Fruit fly (Drosophila melanogaster) whole organism, embryonic: Measurements from ENCODE around the gene CG5909.
A peak's percentile ranks its signal among the peaks of the same experiment; 100 is the strongest.

Source experiments
- Atf-2 ChIP-seq: fragments of 200-800 bp; sonication (Bioruptor generic); optimal IDR thresholded peaks from 2 replicates; lab custom pipeline; 2016; ENCODE audit warnings: missing biosample characterization, missing genetic modification characterization
- CG12104 ChIP-seq: fragments of 200-800 bp; sonication (Bioruptor generic); optimal IDR thresholded peaks from 3 replicates; lab custom pipeline; 2016; ENCODE audit warnings: missing biosample characterization, missing genetic modification characterization
- CG12299 ChIP-seq: fragments of 200-800 bp; sonication (Bioruptor generic); optimal IDR thresholded peaks from 2 replicates; lab custom pipeline; 2018; ENCODE audit warnings: missing biosample characterization, mild to moderate bottlenecking, missing genetic modification characterization
- CG13287 ChIP-seq: fragments of 200-800 bp; sonication (Bioruptor generic); IDR thresholded peaks from 2 replicates; pipeline ENCODE4 v1.3.6; 2022; ENCODE audit warnings: missing biosample characterization, missing genetic modification characterization; ENCODE audit not compliant: partially characterized antibody
- CG13296 ChIP-seq: fragments of 200-800 bp; sonication (Bioruptor generic); optimal IDR thresholded peaks from 3 replicates; lab custom pipeline; 2018; ENCODE audit warnings: missing biosample characterization, mild to moderate bottlenecking, missing genetic modification characterization
- CG1529 ChIP-seq: fragments of 200-800 bp; sonication (Bioruptor generic); optimal IDR thresholded peaks from 3 replicates; lab custom pipeline; 2018; ENCODE audit warnings: missing biosample characterization, missing genetic modification characterization
- CG16813 ChIP-seq: fragments of 200-800 bp; sonication (Bioruptor generic); IDR thresholded peaks from 3 replicates; pipeline ENCODE4 v1.3.6; 2022; ENCODE audit warnings: missing biosample characterization, missing genetic modification characterization; ENCODE audit not compliant: partially characterized antibody
- CG18619 ChIP-seq: fragments of 200-800 bp; sonication (Bioruptor generic); optimal IDR thresholded peaks from 3 replicates; lab custom pipeline; 2017; ENCODE audit warnings: missing biosample characterization, mild to moderate bottlenecking, missing genetic modification characterization
- CG2120 ChIP-seq: fragments of 200-800 bp; sonication (Bioruptor generic); optimal IDR thresholded peaks from 3 replicates; lab custom pipeline; 2016; ENCODE audit warnings: missing biosample characterization, missing genetic modification characterization
- CG31441 ChIP-seq: fragments of 200-800 bp; sonication (Bioruptor generic); IDR thresholded peaks from 2 replicates; pipeline ENCODE4 v1.3.6; 2022; ENCODE audit warnings: missing biosample characterization, missing genetic modification characterization
- CG32772 ChIP-seq: fragments of 200-800 bp; sonication (Bioruptor generic); IDR thresholded peaks from 2 replicates; pipeline ENCODE4 v1.3.6; 2022; ENCODE audit warnings: missing biosample characterization, missing genetic modification characterization
- CG3726 ChIP-seq: fragments of 200-800 bp; sonication (Bioruptor generic); IDR thresholded peaks from 3 replicates; pipeline ENCODE4, ENCODE4 v1.3.6; 2022; ENCODE audit warnings: missing biosample characterization, missing genetic modification characterization
- CG43689 ChIP-seq: fragments of 200-800 bp; sonication (Bioruptor generic); IDR thresholded peaks from 2 replicates; pipeline ENCODE4 v1.3.6; 2022; ENCODE audit warnings: missing biosample characterization, missing genetic modification characterization
- CG5245 ChIP-seq: fragments of 200-800 bp; sonication (Bioruptor generic); optimal IDR thresholded peaks from 3 replicates; lab custom pipeline; 2016; ENCODE audit warnings: missing biosample characterization, missing genetic modification characterization
- CG8290 ChIP-seq, 3 experiments: fragments of 200-800 bp; sonication (Bioruptor generic); optimal IDR thresholded peaks; 2 replicates each; lab custom pipeline; 2016 to 2019; ENCODE audit warnings: missing biosample characterization in 3 of 3, missing genetic modification characterization in 3 of 3, mild to moderate bottlenecking in 2 of 3, moderate library complexity in 1 of 3
- CG9727 ChIP-seq: fragments of 200-800 bp; sonication (Bioruptor generic); optimal IDR thresholded peaks from 3 replicates; lab custom pipeline; 2017; ENCODE audit warnings: missing biosample characterization, mild to moderate bottlenecking, missing genetic modification characterization
- CrebB ChIP-seq: fragments of 200-800 bp; sonication (Bioruptor generic); optimal IDR thresholded peaks from 3 replicates; lab custom pipeline; 2018; ENCODE audit warnings: missing biosample characterization, mild to moderate bottlenecking, missing genetic modification characterization
- D19A ChIP-seq: fragments of 200-800 bp; optimal IDR thresholded peaks from 3 replicates; lab custom pipeline; 2019; ENCODE audit warnings: missing biosample characterization, mild to moderate bottlenecking, missing genetic modification characterization, moderate library complexity
- Dref ChIP-seq: fragments of 200-800 bp; sonication (Bioruptor generic); IDR thresholded peaks from 2 replicates; pipeline ENCODE4 v1.3.6; 2022; ENCODE audit warnings: missing biosample characterization, missing genetic modification characterization
- Gug ChIP-seq: fragments of 200-800 bp; sonication (Bioruptor generic); IDR thresholded peaks from 4 replicates; pipeline ENCODE4 v1.3.6; 2022; ENCODE audit warnings: missing biosample characterization, missing genetic modification characterization
- H15 ChIP-seq: fragments of 200-800 bp; sonication (Bioruptor generic); IDR thresholded peaks from 3 replicates; pipeline ENCODE4 v1.3.6; 2022; ENCODE audit warnings: missing biosample characterization, missing genetic modification characterization
- HmgD ChIP-seq: fragments of 200-800 bp; sonication (Bioruptor generic); optimal IDR thresholded peaks from 3 replicates; lab custom pipeline; 2016; ENCODE audit warnings: missing biosample characterization, missing genetic modification characterization
- Hr78 ChIP-seq, 2 experiments: fragments of 200-800 bp in 1 of 2; fragments of >200 bp in 1 of 2; sonication (Bioruptor generic) in 1 of 2; optimal IDR thresholded peaks; 2 replicates each; lab custom pipeline; 2017 to 2019; ENCODE audit warnings: missing biosample characterization in 2 of 2, missing genetic modification characterization in 2 of 2, mild to moderate bottlenecking in 1 of 2, moderate library complexity in 1 of 2
- Hsf ChIP-seq: fragments of 200-800 bp; sonication (Bioruptor generic); optimal IDR thresholded peaks from 3 replicates; lab custom pipeline; 2016; ENCODE audit warnings: missing biosample characterization, missing genetic modification characterization
- Med ChIP-seq: fragments of 200-800 bp; sonication (Bioruptor generic); peaks from one replicate; lab custom pipeline; 2016; ENCODE audit warnings: missing biosample characterization, missing genetic modification characterization, mild to moderate bottlenecking, inconsistent platforms, moderate library complexity
- NfI ChIP-seq: fragments of 200-800 bp; sonication (Bioruptor generic); optimal IDR thresholded peaks from 3 replicates; lab custom pipeline; 2018; ENCODE audit warnings: missing biosample characterization, mild to moderate bottlenecking, missing genetic modification characterization, moderate library complexity
- Poxn ChIP-seq: fragments of 200-800 bp; sonication (Bioruptor generic); IDR thresholded peaks from 2 replicates; pipeline ENCODE4 v1.3.6; 2022; ENCODE audit warnings: missing biosample characterization, missing genetic modification characterization
- Ptx1 ChIP-seq: fragments of 200-800 bp; sonication (Bioruptor generic); IDR thresholded peaks from 2 replicates; pipeline ENCODE4 v1.3.6; 2022; ENCODE audit warnings: missing biosample characterization, missing genetic modification characterization
- Side ChIP-seq: fragments of 200-800 bp; sonication (Bioruptor generic); optimal IDR thresholded peaks from 2 replicates; lab custom pipeline; 2016; ENCODE audit warnings: missing biosample characterization, missing genetic modification characterization
- Taf1 ChIP-seq: fragments of 200-800 bp; sonication (Bioruptor generic); IDR thresholded peaks from 2 replicates; pipeline ENCODE4 v1.3.6; 2022; ENCODE audit warnings: missing biosample characterization, missing genetic modification characterization
- az2 ChIP-seq: fragments of 200-800 bp; sonication (Bioruptor generic); optimal IDR thresholded peaks from 3 replicates; lab custom pipeline; 2016; ENCODE audit warnings: missing biosample characterization, missing genetic modification characterization
- caup ChIP-seq: fragments of 200-800 bp; sonication (Bioruptor generic); optimal IDR thresholded peaks from 3 replicates; lab custom pipeline; 2017; ENCODE audit warnings: missing biosample characterization, mild to moderate bottlenecking, missing genetic modification characterization, moderate library complexity; ENCODE audit not compliant: severe bottlenecking
- crp ChIP-seq, 2 experiments: fragments of 200-800 bp; sonication (Bioruptor generic); optimal IDR thresholded peaks; 2 replicates in 1 of 2; 3 replicates in 1 of 2; lab custom pipeline; 2017; ENCODE audit warnings: missing biosample characterization in 2 of 2, missing genetic modification characterization in 2 of 2, mild to moderate bottlenecking in 1 of 2, moderate library complexity in 1 of 2
- gce ChIP-seq: fragments of 200-800 bp; sonication (Bioruptor generic); IDR thresholded peaks from 3 replicates; pipeline ENCODE4 v1.3.6; 2022; ENCODE audit warnings: missing biosample characterization, missing genetic modification characterization
- gcm ChIP-seq: fragments of 200-800 bp; sonication (Bioruptor generic); optimal IDR thresholded peaks from 2 replicates; lab custom pipeline; 2019; ENCODE audit warnings: missing biosample characterization, mild to moderate bottlenecking, missing genetic modification characterization, moderate library complexity
- gem ChIP-seq: fragments of 200-800 bp; sonication (Bioruptor generic); optimal IDR thresholded peaks from 2 replicates; lab custom pipeline; 2019; ENCODE audit warnings: missing biosample characterization, mild to moderate bottlenecking, missing genetic modification characterization, moderate library complexity
- gfzf ChIP-seq: fragments of 200-800 bp; sonication (Bioruptor generic); optimal IDR thresholded peaks from 2 replicates; lab custom pipeline; 2016; ENCODE audit warnings: missing biosample characterization, mild to moderate bottlenecking, missing genetic modification characterization, moderate library complexity
- h ChIP-seq: fragments of >200 bp; optimal IDR thresholded peaks from 2 replicates; lab custom pipeline; 2017
- nerfin-1 ChIP-seq: fragments of 200-800 bp; sonication (Bioruptor generic); optimal IDR thresholded peaks from 3 replicates; lab custom pipeline; 2019; ENCODE audit warnings: missing biosample characterization, mild to moderate bottlenecking, missing genetic modification characterization, moderate library complexity
- nom ChIP-seq: fragments of 200-800 bp; sonication (Bioruptor generic); optimal IDR thresholded peaks from 2 replicates; lab custom pipeline; 2017; ENCODE audit warnings: missing biosample characterization, missing genetic modification characterization, mild to moderate bottlenecking, moderate library complexity, missing genetic modification reagents
- oc ChIP-seq: fragments of 200-800 bp; sonication (Bioruptor generic); optimal IDR thresholded peaks from 2 replicates; lab custom pipeline; 2018; ENCODE audit warnings: missing biosample characterization, mild to moderate bottlenecking, missing genetic modification characterization, moderate library complexity
- psq ChIP-seq: fragments of 200-800 bp; sonication (Bioruptor generic); optimal IDR thresholded peaks from 2 replicates; lab custom pipeline; 2017; ENCODE audit warnings: missing biosample characterization, missing genetic modification characterization
- pum ChIP-seq: fragments of 200-800 bp; sonication (Bioruptor generic); optimal IDR thresholded peaks from 2 replicates; lab custom pipeline; 2016; ENCODE audit warnings: missing biosample characterization, missing genetic modification characterization
- pzg ChIP-seq: fragments of 200-800 bp; sonication (Bioruptor generic); optimal IDR thresholded peaks from 3 replicates; lab custom pipeline; 2018; ENCODE audit warnings: missing biosample characterization, mild to moderate bottlenecking, missing genetic modification characterization, moderate library complexity
- sr ChIP-seq: fragments of 200-800 bp; sonication (Bioruptor generic); IDR thresholded peaks from 3 replicates; pipeline ENCODE4 v1.3.6; 2022; ENCODE audit warnings: missing biosample characterization, missing genetic modification characterization
- trh ChIP-seq: fragments of 200-800 bp; sonication (Bioruptor generic); optimal IDR thresholded peaks from 2 replicates; lab custom pipeline; 2016; ENCODE audit warnings: missing biosample characterization, missing genetic modification characterization
- vnd ChIP-seq: fragments of 200-800 bp; sonication (Bioruptor generic); IDR thresholded peaks from 3 replicates; pipeline ENCODE4 v1.3.6; 2022; ENCODE audit warnings: missing biosample characterization, missing genetic modification characterization; ENCODE audit not compliant: partially characterized antibody
- zfh1 ChIP-seq: fragments of 200-800 bp; sonication (Bioruptor generic); IDR thresholded peaks from 3 replicates; pipeline ENCODE4 v1.3.6; 2022; ENCODE audit warnings: missing biosample characterization, missing genetic modification characterization

The CG5909 gene

dm6 chr3R:27135692-27136641, 25.0 kb upstream of the CG5909 start (continued):
- TF ChIP-seq CG3726 (GFP tag; lab: Robert Waterston, UW), result no peak
- peak; percentile 35 for TF ChIP-seq az2 (GFP tag; lab: Kevin White, UChicago)
- peak; percentile 47 for TF ChIP-seq pum (GFP tag; lab: Kevin White, UChicago)
- peak; percentile 74 for TF ChIP-seq gem (tag; lab: Kevin White, UChicago)
- TF ChIP-seq CrebB (tag; lab: Kevin White, UChicago), result peak; percentile 76
- peak in 1 of 2 experiments; percentile 55 for TF ChIP-seq Hr78 (GFP tag; optimal IDR thresholded peaks at IDR 0.05; lab: Kevin White, UChicago)
- peak; percentile 52 for TF ChIP-seq Ptx1 (GFP tag; lab: Robert Waterston, UW)
- no peak for TF ChIP-seq H15 (GFP tag; lab: Robert Waterston, UW)
- no peak for TF ChIP-seq h (lab: Kevin White, UChicago)
- TF ChIP-seq Atf-2 (GFP tag; lab: Kevin White, UChicago), result peak; percentile 58
- peak; percentile 28 for TF ChIP-seq NfI (GFP tag; lab: Kevin White, UChicago)
- TF ChIP-seq Side, result peak; percentile 68
- peak; percentile 56 for TF ChIP-seq nerfin-1 (tag; lab: Kevin White, UChicago)
- peak; percentile 84 for TF ChIP-seq zfh1
- peak; percentile 51 for TF ChIP-seq CG13296
- peak; percentile 53 for TF ChIP-seq CG5245 (GFP tag; lab: Kevin White, UChicago)
- TF ChIP-seq CG8290 (GFP tag; optimal IDR thresholded peaks at IDR 0.05; lab: Kevin White, UChicago), result peak; percentile 75
- peak; percentile 61 to 65 for TF ChIP-seq CG8290 (tag; optimal IDR thresholded peaks at IDR 0.05; lab: Kevin White, UChicago)
- TF ChIP-seq CG1529, result peak; percentile 78
- TF ChIP-seq nom (GFP tag; lab: Kevin White, UChicago), result peak; percentile 59
- peak; percentile 51 for TF ChIP-seq CG12299
- TF ChIP-seq crp (GFP tag; optimal IDR thresholded peaks at IDR 0.05; lab: Kevin White, UChicago), result peak in 1 of 2 experiments; percentile 9
- peak; percentile 69 for TF ChIP-seq D19A
- TF ChIP-seq sr, result 0 out of 3 replicates have a peak, but pooled peaks have one; percentile 34
- no peak for TF ChIP-seq Poxn
- TF ChIP-seq psq (GFP tag; lab: Kevin White, UChicago), result peak; percentile 40
- TF ChIP-seq oc (tag; lab: Kevin White, UChicago), result peak; percentile 75
- TF ChIP-seq CG9727, result peak; percentile 88
- TF ChIP-seq gfzf (GFP tag; lab: Kevin White, UChicago), result no peak
- TF ChIP-seq Dref (GFP tag; lab: Robert Waterston, UW), result no peak
- peak; percentile 48 for TF ChIP-seq trh
- TF ChIP-seq caup (GFP tag; lab: Kevin White, UChicago), result peak; percentile 71
- TF ChIP-seq HmgD (GFP tag; lab: Kevin White, UChicago), result no peak
- TF ChIP-seq CG13287, result no peak
- TF ChIP-seq vnd (GFP tag; lab: Robert Waterston, UW), result no peak
- TF ChIP-seq CG32772 (GFP tag; lab: Robert Waterston, UW), result 0 out of 2 replicates have a peak, but pooled peaks have one; percentile 32
- TF ChIP-seq Taf1 (GFP tag; lab: Robert Waterston, UW), result no peak
- peak; percentile 60 for TF ChIP-seq Hsf (GFP tag; lab: Kevin White, UChicago)
- TF ChIP-seq Med (GFP tag; lab: Kevin White, UChicago), result peak; percentile 92
- no peak for TF ChIP-seq gce (GFP tag; lab: Robert Waterston, UW)
- peak; percentile 41 for TF ChIP-seq CG12104 (GFP tag; lab: Kevin White, UChicago)
- TF ChIP-seq CG18619 (GFP tag; lab: Kevin White, UChicago), result peak; percentile 62
- TF ChIP-seq CG16813, result no peak
- TF ChIP-seq Gug (GFP tag; lab: Robert Waterston, UW), result no peak
- 0 out of 2 replicates have a peak, but pooled peaks have one; percentile 38 for TF ChIP-seq CG43689 (GFP tag; lab: Robert Waterston, UW)
- no peak for TF ChIP-seq CG2120 (GFP tag; lab: Kevin White, UChicago)
- TF ChIP-seq CG31441 (GFP tag; lab: Robert Waterston, UW), result peak; percentile 56
- TF ChIP-seq pzg (GFP tag; lab: Kevin White, UChicago), result no peak
- peak; percentile 53 for TF ChIP-seq gcm (GFP tag; lab: Kevin White, UChicago)
